Worm (Caenorhabditis elegans) whole organism, late embryonic: ENCODE results near the gene cdr-4.

Source experiments
- C08G9.2 ChIP-seq: sonication (generic microtip); optimal IDR thresholded peaks from 2 replicates; lab custom pipeline; 2016; ENCODE audit warnings: mild to moderate bottlenecking, missing genetic modification characterization, moderate library complexity, missing compliant biosample characterization
- C38D4.7 ChIP-seq: fragments of 200-800 bp; sonication (Bioruptor generic); optimal IDR thresholded peaks from 2 replicates; lab custom pipeline; 2018; ENCODE audit warnings: mild to moderate bottlenecking, missing genetic modification characterization, moderate library complexity, missing compliant biosample characterization
- K02D7.2 ChIP-seq: sonication (generic microtip); optimal IDR thresholded peaks from 2 replicates; lab custom pipeline; 2017; ENCODE audit warnings: mild to moderate bottlenecking, missing genetic modification characterization, missing compliant biosample characterization
- K09A11.1 ChIP-seq: sonication (generic microtip); optimal IDR thresholded peaks from 2 replicates; lab custom pipeline; 2017; ENCODE audit warnings: antibody characterized with exemption, mild to moderate bottlenecking, missing genetic modification characterization, missing compliant biosample characterization; ENCODE audit not compliant: insufficient read depth
- T23F11.4 ChIP-seq: fragments of 200-800 bp; sonication (Bioruptor generic); optimal IDR thresholded peaks from 2 replicates; lab custom pipeline; 2018; ENCODE audit warnings: mild to moderate bottlenecking, missing genetic modification characterization, missing compliant biosample characterization
- ahr-1 ChIP-seq: sonication (generic microtip); optimal IDR thresholded peaks from 2 replicates; lab custom pipeline; 2016; ENCODE audit warnings: missing genetic modification characterization, missing compliant biosample characterization
- ama-1 ChIP-seq: fragments of 150-350 bp; optimal IDR thresholded peaks from 2 replicates; lab custom pipeline; 2014
- ceh-18 ChIP-seq: sonication (generic microtip); optimal IDR thresholded peaks from 2 replicates; lab custom pipeline; 2016; ENCODE audit warnings: missing genetic modification characterization, missing compliant biosample characterization
- ceh-30 ChIP-seq: fragments of 150-350 bp; optimal IDR thresholded peaks from 2 replicates; lab custom pipeline; 2014; ENCODE audit warnings: missing biosample characterization, missing genetic modification characterization
- ceh-45 ChIP-seq: fragments of 200-800 bp; sonication (Bioruptor generic); IDR thresholded peaks from 2 replicates; pipeline ENCODE4 v1.3.6; 2022; ENCODE audit warnings: missing genetic modification reagents, missing genetic modification characterization, missing compliant biosample characterization
- che-1 ChIP-seq: sonication (generic microtip); optimal IDR thresholded peaks from 2 replicates; lab custom pipeline; 2016; ENCODE audit warnings: mild to moderate bottlenecking, missing genetic modification characterization, missing compliant biosample characterization
- dmd-4 ChIP-seq: sonication (generic microtip); optimal IDR thresholded peaks from 2 replicates; lab custom pipeline; 2016; ENCODE audit warnings: borderline replicate concordance, missing genetic modification characterization, missing compliant biosample characterization
- elt-2 ChIP-seq: sonication (generic microtip); optimal IDR thresholded peaks from 2 replicates; lab custom pipeline; 2016; ENCODE audit warnings: missing genetic modification reagents, missing genetic modification characterization, missing compliant biosample characterization
- elt-4 ChIP-seq: sonication (generic microtip); optimal IDR thresholded peaks from 2 replicates; lab custom pipeline; 2016; ENCODE audit warnings: missing genetic modification characterization, missing compliant biosample characterization
- eyg-1 ChIP-seq: sonication (generic microtip); optimal IDR thresholded peaks from 2 replicates; lab custom pipeline; 2016; ENCODE audit warnings: missing genotype, missing genetic modification characterization, missing compliant biosample characterization
- fax-1 ChIP-seq: sonication (generic microtip); optimal IDR thresholded peaks from 2 replicates; lab custom pipeline; 2016; ENCODE audit warnings: missing genotype, missing genetic modification characterization, missing compliant biosample characterization
- fkh-10 ChIP-seq: fragments of 150-350 bp; optimal IDR thresholded peaks from 2 replicates; lab custom pipeline; 2014; ENCODE audit warnings: missing biosample characterization, missing genetic modification reagents, missing genetic modification characterization
- fkh-6 ChIP-seq: sonication (generic microtip); optimal IDR thresholded peaks from 2 replicates; lab custom pipeline; 2016; ENCODE audit warnings: missing genetic modification characterization, missing compliant biosample characterization
- gmeb-2 ChIP-seq: sonication (generic microtip); optimal IDR thresholded peaks from 2 replicates; lab custom pipeline; 2016; ENCODE audit warnings: missing genetic modification characterization, inconsistent platforms, missing compliant biosample characterization
- hlh-13 ChIP-seq: fragments of 200-800 bp; sonication (Bioruptor generic); optimal IDR thresholded peaks from 2 replicates; lab custom pipeline; 2018; ENCODE audit warnings: mild to moderate bottlenecking, missing genetic modification characterization, missing compliant biosample characterization
- hlh-15 ChIP-seq: sonication (generic microtip); optimal IDR thresholded peaks from 2 replicates; lab custom pipeline; 2016; ENCODE audit warnings: missing genetic modification characterization, missing compliant biosample characterization
- hlh-8 ChIP-seq: sonication (generic microtip); optimal IDR thresholded peaks from 2 replicates; lab custom pipeline; 2016; ENCODE audit warnings: missing genotype, missing genetic modification characterization, missing compliant biosample characterization
- lim-6 ChIP-seq: sonication (generic microtip); optimal IDR thresholded peaks from 2 replicates; lab custom pipeline; 2016; ENCODE audit warnings: missing genetic modification characterization, missing compliant biosample characterization
- madf-2 ChIP-seq: sonication (generic microtip); optimal IDR thresholded peaks from 2 replicates; lab custom pipeline; 2017; ENCODE audit warnings: missing genetic modification characterization, missing compliant biosample characterization
- mec-3 ChIP-seq: sonication (generic microtip); optimal IDR thresholded peaks from 2 replicates; lab custom pipeline; 2016; ENCODE audit warnings: borderline replicate concordance, missing genetic modification characterization, missing compliant biosample characterization
- nfya-1 ChIP-seq: sonication (generic microtip); optimal IDR thresholded peaks from 2 replicates; lab custom pipeline; 2017; ENCODE audit warnings: missing genetic modification characterization, mild to moderate bottlenecking, missing compliant biosample characterization, antibody characterized with exemption, moderate library complexity
- nhr-11 ChIP-seq: fragments of 150-350 bp; optimal IDR thresholded peaks from 2 replicates; lab custom pipeline; 2014; ENCODE audit warnings: missing biosample characterization, missing genetic modification characterization
- pax-1 ChIP-seq: fragments of 150-350 bp; optimal IDR thresholded peaks from 2 replicates; lab custom pipeline; 2014; ENCODE audit warnings: missing biosample characterization, missing genetic modification characterization
- pha-2 ChIP-seq: sonication (generic microtip); optimal IDR thresholded peaks from 2 replicates; lab custom pipeline; 2017; ENCODE audit warnings: mild to moderate bottlenecking, missing genetic modification characterization, missing compliant biosample characterization
- pha-4 ChIP-seq: fragments of 150-350 bp; optimal IDR thresholded peaks from 2 replicates; lab custom pipeline; 2018; ENCODE audit warnings: missing biosample characterization, missing genetic modification reagents, missing genetic modification characterization
- pqm-1 ChIP-seq: sonication (generic microtip); optimal IDR thresholded peaks from 2 replicates; lab custom pipeline; 2016; ENCODE audit warnings: missing genetic modification characterization, missing compliant biosample characterization
- pros-1 ChIP-seq: fragments of 150-350 bp; optimal IDR thresholded peaks from 2 replicates; lab custom pipeline; 2014; ENCODE audit warnings: missing biosample characterization, missing genetic modification reagents, missing genetic modification characterization
- rnt-1 ChIP-seq: sonication (generic microtip); optimal IDR thresholded peaks from 2 replicates; lab custom pipeline; 2016; ENCODE audit warnings: missing genetic modification characterization, missing compliant biosample characterization
- sdc-2 ChIP-seq: sonication (generic microtip); optimal IDR thresholded peaks from 2 replicates; lab custom pipeline; 2016; ENCODE audit warnings: missing genotype, missing genetic modification characterization, missing compliant biosample characterization
- syd-9 ChIP-seq: sonication (generic microtip); optimal IDR thresholded peaks from 2 replicates; lab custom pipeline; 2016; ENCODE audit warnings: mild to moderate bottlenecking, missing genetic modification characterization, moderate library complexity, missing compliant biosample characterization
- tbx-2 ChIP-seq: sonication (generic microtip); optimal IDR thresholded peaks from 2 replicates; lab custom pipeline; 2016; ENCODE audit warnings: missing genetic modification characterization, missing compliant biosample characterization
- ttx-3 ChIP-seq: sonication (generic microtip); optimal IDR thresholded peaks from 2 replicates; lab custom pipeline; 2016; ENCODE audit warnings: missing genetic modification reagents, missing genetic modification characterization, missing compliant biosample characterization
- unc-3 ChIP-seq, 2 experiments: fragments of 200-800 bp in 1 of 2; sonication (Bioruptor generic) in 1 of 2; sonication (generic microtip) in 1 of 2; conservative IDR thresholded peaks in 1 of 2; optimal IDR thresholded peaks in 1 of 2; 2 replicates each; pipeline versions ENCODE4 v1.3.6 to Lab custom; 2016 to 2022; ENCODE audit warnings: missing compliant biosample characterization in 2 of 2, missing genetic modification characterization in 2 of 2, missing genetic modification reagents in 1 of 2
- unc-42 ChIP-seq: sonication (generic microtip); optimal IDR thresholded peaks from 2 replicates; lab custom pipeline; 2016; ENCODE audit warnings: missing genotype, missing genetic modification characterization, missing compliant biosample characterization
- unc-86 ChIP-seq: sonication (generic microtip); optimal IDR thresholded peaks from 2 replicates; lab custom pipeline; 2016; ENCODE audit warnings: missing genetic modification characterization, missing compliant biosample characterization

The cdr-4 gene

DNA sequence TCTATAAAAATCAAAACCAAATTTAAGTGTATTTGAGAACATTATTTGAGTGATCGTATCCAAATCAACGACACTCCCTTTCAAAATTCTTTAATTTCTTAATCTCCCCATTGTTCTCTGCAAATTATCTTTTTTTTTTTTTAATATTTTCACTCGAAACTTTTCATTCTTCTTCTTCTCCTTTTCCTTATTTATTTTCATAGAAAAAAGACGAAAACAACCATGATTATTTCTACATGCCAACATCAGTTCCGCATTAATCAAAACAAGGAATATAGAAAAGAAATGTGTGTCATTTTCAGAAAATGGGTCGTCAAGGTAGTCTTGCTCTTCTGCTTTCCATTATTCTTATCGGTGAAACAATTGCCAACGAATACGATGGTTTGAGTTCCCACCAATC, 10.9 kb downstream of the cdr-4 start, which contains the start of gene K01D12.5:
K01D12.5 (plus strand) TSS at position 301 of the 400 bp plus-strand sequence.
- TF ChIP-seq ceh-18 (tag; lab: Kevin White, UChicago) (no peak), hlh-15 (tag; lab: Kevin White, UChicago) (no peak), mec-3 (no peak), fkh-10 (GFP tag; lab: Kevin White, UChicago) (no peak), che-1 (tag; lab: Kevin White, UChicago) (no peak)

ce11 chrV:12395699-12396098, 12.7 kb downstream of the cdr-4 start, which contains the start of gene twk-14:
twk-14 (minus strand) TSS chrV:12395706.
- TF ChIP-seq elt-2 (tag; lab: Kevin White, UChicago): no peak
- TF ChIP-seq nhr-11 (tag; lab: Kevin White, UChicago): no peak
- TF ChIP-seq syd-9 (tag; lab: Kevin White, UChicago): no peak
- no peak for TF ChIP-seq eyg-1 (tag; lab: Kevin White, UChicago)
- TF ChIP-seq rnt-1 (tag; lab: Kevin White, UChicago): no peak
- TF ChIP-seq elt-4: no peak
- no peak for TF ChIP-seq unc-86 (tag; lab: Kevin White, UChicago)
- no peak for TF ChIP-seq hlh-8
- no peak for TF ChIP-seq fax-1
- no peak for TF ChIP-seq K09A11.1 (tag; lab: Kevin White, UChicago)
- no peak for TF ChIP-seq pha-2
- TF ChIP-seq lim-6 (tag; lab: Kevin White, UChicago): no peak
- no peak for TF ChIP-seq gmeb-2 (tag; lab: Kevin White, UChicago)
- no peak for TF ChIP-seq nfya-1 (tag; lab: Kevin White, UChicago)

ce11 chrV:12386154-12386553, 22.3 kb downstream of the cdr-4 start, which contains the start of gene K01D12.15:
K01D12.15 (plus strand) TSS chrV:12386454.
- TF ChIP-seq T23F11.4 (GFP tag; lab: Kevin White, UChicago) (no peak), nfya-1 (tag; lab: Kevin White, UChicago) (no peak), C38D4.7 (GFP tag; lab: Kevin White, UChicago) (no peak), fkh-6 (tag; lab: Kevin White, UChicago) (no peak), rnt-1 (tag; lab: Kevin White, UChicago) (no peak), C08G9.2 (tag; lab: Kevin White, UChicago) (no peak), unc-3 (GFP tag; conservative IDR thresholded peaks at IDR 0.05; lab: Robert Waterston, UW) (no peak), unc-3 (tag; optimal IDR thresholded peaks at IDR 0.05; lab: Kevin White, UChicago) (no peak), pha-4 (tag; lab: Kevin White, UChicago) (no peak), che-1 (tag; lab: Kevin White, UChicago) (no peak), ceh-45 (GFP tag; lab: Robert Waterston, UW) (no peak), K02D7.2 (no peak), ceh-30 (tag; lab: Kevin White, UChicago) (no peak), fax-1 (no peak)

ce11 chrV:12377256-12377655, 31.2 kb downstream of the cdr-4 start, which contains the start of gene K01D12.1:
K01D12.1 (plus strand) TSS chrV:12377556.
- TF ChIP-seq unc-86 (tag; lab: Kevin White, UChicago) (no peak), fax-1 (no peak), ceh-18 (tag; lab: Kevin White, UChicago) (no peak), ama-1 (lab: Kevin White, UChicago) (no peak), pros-1 (no peak), ahr-1 (no peak), dmd-4 (tag; lab: Kevin White, UChicago) (no peak), unc-42 (tag; lab: Kevin White, UChicago) (no peak), pqm-1 (tag; lab: Kevin White, UChicago) (no peak), unc-3 (GFP tag; conservative IDR thresholded peaks at IDR 0.05; lab: Robert Waterston, UW) (no peak), unc-3 (tag; optimal IDR thresholded peaks at IDR 0.05; lab: Kevin White, UChicago) (no peak), sdc-2 (tag; lab: Kevin White, UChicago) (no peak), elt-4 (no peak), madf-2 (no peak), tbx-2 (tag; lab: Kevin White, UChicago) (no peak), elt-2 (tag; lab: Kevin White, UChicago) (no peak), ttx-3 (tag; lab: Kevin White, UChicago) (no peak), pax-1 (tag; lab: Kevin White, UChicago) (no peak), hlh-13 (GFP tag; lab: Kevin White, UChicago) (no peak), syd-9 (tag; lab: Kevin White, UChicago) (no peak)
